Worm (Caenorhabditis elegans) whole organism, L1 larva: ENCODE data around the gene irld-50.

Experiments
- ama-1 ChIP-seq: fragments of 150-350 bp; optimal IDR thresholded peaks from 2 replicates; lab custom pipeline; 2014
- elt-2 ChIP-seq: sonication (generic microtip); optimal IDR thresholded peaks from 2 replicates; lab custom pipeline; 2016; ENCODE audit warnings: missing genetic modification characterization, mild to moderate bottlenecking, inconsistent platforms, missing compliant biosample characterization, missing genetic modification reagents
- nhr-12 ChIP-seq: sonication (generic microtip); optimal IDR thresholded peaks from 2 replicates; lab custom pipeline; 2017; ENCODE audit warnings: missing biosample characterization, missing genetic modification characterization
- nhr-76 ChIP-seq: sonication (generic microtip); optimal IDR thresholded peaks from 2 replicates; lab custom pipeline; 2017; ENCODE audit warnings: missing biosample characterization, missing genetic modification characterization
- ztf-11 ChIP-seq, 2 experiments: sonication (generic microtip); optimal IDR thresholded peaks; 2 replicates each; lab custom pipeline; 2016 to 2017; ENCODE audit warnings: missing genetic modification characterization in 2 of 2, missing biosample characterization in 1 of 2, missing compliant biosample characterization in 1 of 2

ce11 chrII:2985446-2985845 lies 41.6 kb upstream of the irld-50 start:
- no peak for TF ChIP-seq nhr-12 (tag; lab: Kevin White, UChicago)
- no peak for TF ChIP-seq nhr-76 (tag; lab: Kevin White, UChicago)
- TF ChIP-seq ztf-11 (tag; optimal IDR thresholded peaks at IDR 0.05; lab: Kevin White, UChicago), result no peak
- TF ChIP-seq ama-1, result no peak
- TF ChIP-seq elt-2, result no peak
